Worm (Caenorhabditis elegans) whole organism, young adult: ENCODE data around the gene aakg-5.

Source experiments
- C06A6.2 ChIP-seq: fragments of 200-800 bp; sonication (Bioruptor generic); conservative IDR thresholded peaks from 2 replicates; pipeline ENCODE4 v1.3.6; 2022; ENCODE audit warnings: missing genetic modification characterization, missing compliant biosample characterization
- D2030.7 ChIP-seq: fragments of 200-800 bp; sonication (Bioruptor generic); IDR thresholded peaks from 2 replicates; pipeline ENCODE4 v1.3.6; 2022; ENCODE audit warnings: missing genetic modification reagents, missing genetic modification characterization, missing compliant biosample characterization
- F22D6.2 ChIP-seq: sonication (generic microtip); optimal IDR thresholded peaks from 2 replicates; lab custom pipeline; 2016; ENCODE audit warnings: mild to moderate bottlenecking, missing genetic modification characterization, missing compliant biosample characterization
- akir-1 ChIP-seq: fragments of 200-800 bp; sonication (Bioruptor generic); optimal IDR thresholded peaks from 2 replicates; lab custom pipeline; 2018; ENCODE audit warnings: mild to moderate bottlenecking, missing genetic modification characterization, moderate library complexity, missing compliant biosample characterization
- bed-1 ChIP-seq: fragments of 200-800 bp; sonication (Bioruptor generic); IDR thresholded peaks from 2 replicates; pipeline ENCODE4 v1.3.6; 2022; ENCODE audit warnings: missing genetic modification reagents, missing genetic modification characterization, missing compliant biosample characterization
- lin-35 ChIP-seq, 3 experiments: fragments of 150-350 bp in 2 of 3; sonication (generic microtip) in 1 of 3; optimal IDR thresholded peaks; 2 replicates each; lab custom pipeline; 2014 to 2018; ENCODE audit warnings: missing biosample characterization in 3 of 3, missing genetic modification characterization in 3 of 3, missing genetic modification reagents in 3 of 3
- lsy-27 ChIP-seq: sonication (generic microtip); optimal IDR thresholded peaks from 2 replicates; lab custom pipeline; 2017; ENCODE audit warnings: missing genetic modification characterization, mild to moderate bottlenecking, missing compliant biosample characterization, antibody characterized with exemption, missing genotype, borderline replicate concordance; ENCODE audit not compliant: insufficient read depth
- nhr-80 ChIP-seq: sonication (generic microtip); optimal IDR thresholded peaks from 2 replicates; lab custom pipeline; 2016; ENCODE audit warnings: missing genetic modification characterization, missing compliant biosample characterization
- pbrm-1 ChIP-seq: fragments of 200-800 bp; sonication (Bioruptor generic); IDR thresholded peaks from 2 replicates; pipeline ENCODE4 v1.3.6; 2022; ENCODE audit warnings: missing genetic modification reagents, missing genetic modification characterization, missing compliant biosample characterization
- snpc-4 ChIP-seq, 5 experiments: fragments of 150-350 bp in 1 of 5; sonication (generic microtip) in 4 of 5; optimal IDR thresholded peaks; 2 replicates each; lab custom pipeline; 2014 to 2018; ENCODE audit warnings: missing genetic modification characterization in 5 of 5, missing biosample characterization in 3 of 5, antibody characterized with exemption in 2 of 5, mild to moderate bottlenecking in 2 of 5, missing compliant biosample characterization in 2 of 5, missing genotype in 2 of 5, moderate library complexity in 2 of 5, missing genetic modification reagents in 1 of 5
- somi-1 ChIP-seq: fragments of 200-800 bp; sonication (Bioruptor generic); optimal IDR thresholded peaks from 2 replicates; lab custom pipeline; 2018; ENCODE audit warnings: mild to moderate bottlenecking, missing genetic modification characterization, missing compliant biosample characterization
- tbx-9 ChIP-seq: sonication (generic microtip); optimal IDR thresholded peaks from 2 replicates; lab custom pipeline; 2016; ENCODE audit warnings: borderline replicate concordance, missing genetic modification characterization, inconsistent platforms, missing compliant biosample characterization
- unc-62 ChIP-seq: fragments of 150-350 bp; optimal IDR thresholded peaks from 2 replicates; lab custom pipeline; 2014; ENCODE audit warnings: missing biosample characterization, missing genetic modification reagents, missing genetic modification characterization
- ztf-26 ChIP-seq: sonication (generic microtip); optimal IDR thresholded peaks from 2 replicates; lab custom pipeline; 2017; ENCODE audit warnings: missing genetic modification characterization, missing compliant biosample characterization

DNA sequence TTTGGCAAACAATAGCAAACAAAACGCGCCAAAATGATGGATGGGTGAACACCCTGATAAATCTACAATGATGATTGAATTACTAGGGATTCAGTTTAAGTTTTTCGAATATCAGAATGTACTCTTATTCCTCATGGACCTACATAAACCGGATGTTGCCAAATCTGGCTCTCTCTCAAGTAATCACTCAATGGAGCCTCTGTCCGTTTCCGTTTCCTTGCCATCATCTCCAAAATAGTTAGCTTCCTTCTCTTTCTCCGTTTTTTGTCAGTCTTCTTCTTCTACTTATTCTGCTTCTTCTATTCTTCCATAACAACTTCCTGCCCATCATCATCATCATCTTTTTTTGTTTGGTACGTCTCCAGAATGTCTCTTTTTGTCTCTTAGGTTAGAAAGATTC, 9.6 kb downstream of the aakg-5 start:
- TF ChIP-seq lsy-27 (no peak), akir-1 (GFP tag; lab: Kevin White, UChicago) (no peak), pbrm-1 (GFP tag; lab: Robert Waterston, UW) (no peak), unc-62 (GFP tag; lab: Kevin White, UChicago) (no peak), F22D6.2 (tag; lab: Kevin White, UChicago) (no peak), somi-1 (GFP tag; lab: Kevin White, UChicago) (no peak), D2030.7 (no peak), ztf-26 (tag; lab: Kevin White, UChicago) (no peak), nhr-80 (no peak), tbx-9 (no peak), C06A6.2 (GFP tag; lab: Robert Waterston, UW) (no peak), snpc-4 (GFP tag; optimal IDR thresholded peaks at IDR 0.05; lab: Kevin White, UChicago) (no peak), snpc-4 (tag; optimal IDR thresholded peaks at IDR 0.05; lab: Kevin White, UChicago) (no peak), lin-35 (GFP tag; optimal IDR thresholded peaks at IDR 0.05; lab: Kevin White, UChicago) (no peak), bed-1 (GFP tag; lab: Robert Waterston, UW) (no peak)
